Worm (Caenorhabditis elegans): ENCODE data around the gene F36H9.5.

Gene F36H9.5

DNA sequence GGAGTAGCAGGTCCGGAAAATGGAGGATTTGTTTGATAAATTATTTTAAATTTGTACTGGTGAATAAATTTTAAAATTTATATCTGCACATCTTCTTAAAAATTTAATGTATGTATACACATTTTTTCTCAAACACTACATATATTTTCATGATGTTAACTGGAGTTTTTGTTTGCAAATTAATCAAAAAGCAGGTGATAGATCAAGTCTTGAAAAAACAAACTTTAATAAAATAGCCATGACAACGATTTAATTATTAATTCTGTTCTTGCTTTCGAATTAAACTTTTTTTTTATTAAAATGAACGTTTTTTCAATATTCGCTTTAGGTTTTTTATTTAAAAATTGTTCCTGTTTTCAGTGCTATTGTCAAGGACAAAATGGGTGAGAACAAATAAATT lies 12.4 kb upstream of the F36H9.5 start, which contains the start of gene F36H9.1:
Gene F36H9.1 (plus strand): TSS at position 301 of the 400 bp plus-strand sequence.
- no peak for TF ChIP-seq mdl-1 (tag; optimal IDR thresholded peaks at IDR 0.05)
- TF ChIP-seq ama-1 (optimal IDR thresholded peaks at IDR 0.05) = no peak

DNA sequence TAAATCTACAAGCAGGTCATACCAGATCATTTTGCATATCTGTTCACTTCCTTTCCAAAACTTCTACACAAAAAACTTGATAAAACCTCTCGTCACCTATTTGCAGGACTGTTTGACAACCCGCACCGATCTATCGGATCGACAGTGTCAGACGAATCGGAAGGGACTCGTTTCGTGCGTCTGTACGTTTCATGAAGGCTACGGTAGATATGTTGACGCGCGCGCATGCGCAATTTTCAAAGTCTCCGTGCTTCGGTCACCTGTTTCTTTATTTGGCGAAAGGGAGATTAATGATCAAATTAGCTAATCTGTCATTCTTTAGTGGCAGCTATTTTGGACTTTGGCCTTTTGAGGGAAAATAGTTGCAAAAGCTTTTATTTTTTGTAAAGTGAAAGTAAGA lies 7.7 kb upstream of the F36H9.5 start:
- peak; percentile 59 for TF ChIP-seq blmp-1 (tag; optimal IDR thresholded peaks at IDR 0.05; ENCODE audit: insufficient read depth)
- peak; percentile 26 for TF ChIP-seq sma-3 (GFP tag; optimal IDR thresholded peaks at IDR 0.05)
- TF ChIP-seq unc-62 (GFP tag; optimal IDR thresholded peaks at IDR 0.05) = no peak
- TF ChIP-seq elt-3 (tag; optimal IDR thresholded peaks at IDR 0.05) = no peak
- TF ChIP-seq ztf-11 (tag; optimal IDR thresholded peaks at IDR 0.05) = no peak
- no peak for TF ChIP-seq nhr-77 (tag; optimal IDR thresholded peaks at IDR 0.05)
- TF ChIP-seq nhr-25 (tag; optimal IDR thresholded peaks at IDR 0.05) = peak; percentile 76
- TF ChIP-seq mbf-1 (tag; optimal IDR thresholded peaks at IDR 0.05) = no peak
- TF ChIP-seq sem-4 (tag; optimal IDR thresholded peaks at IDR 0.05) = peak; percentile 3
- TF ChIP-seq peb-1 (tag; optimal IDR thresholded peaks at IDR 0.05) = no peak
- no peak for TF ChIP-seq nhr-129 (tag; optimal IDR thresholded peaks at IDR 0.05)
- peak; percentile 78 for TF ChIP-seq nhr-21 (tag; optimal IDR thresholded peaks at IDR 0.05)
- TF ChIP-seq ztf-4 (tag; optimal IDR thresholded peaks at IDR 0.05) = no peak
- no peak for TF ChIP-seq R02D3.7 (tag; optimal IDR thresholded peaks at IDR 0.05)
- no peak for TF ChIP-seq nhr-6 (tag; optimal IDR thresholded peaks at IDR 0.05)
- TF ChIP-seq aly-2 (tag; optimal IDR thresholded peaks at IDR 0.05) = no peak
- TF ChIP-seq nhr-23 (tag; optimal IDR thresholded peaks at IDR 0.05) = no peak

DNA sequence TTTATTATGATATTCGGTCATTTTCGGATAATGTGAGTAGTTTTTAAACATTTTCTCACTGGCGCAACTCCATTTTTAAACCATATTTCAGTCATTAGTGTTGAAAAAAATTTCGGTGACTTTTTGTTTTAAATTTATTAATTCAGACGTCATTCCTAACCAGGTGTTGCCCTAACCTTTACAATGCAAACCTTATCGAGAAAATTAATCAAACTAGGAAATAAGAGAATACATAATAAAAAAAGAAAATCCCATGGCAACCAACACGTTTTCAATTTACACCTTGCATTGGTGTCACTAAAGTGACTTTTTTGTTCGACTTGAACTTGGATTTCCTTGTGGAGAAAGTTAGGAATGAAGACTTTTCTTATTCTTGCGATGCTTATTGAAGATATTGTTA lies 6.3 kb upstream of the F36H9.5 start, which contains the start of gene F36H9.2:
Gene F36H9.2 (plus strand): TSS at position 301 of the 400 bp plus-strand sequence.
- TF ChIP-seq nhr-21 (tag; optimal IDR thresholded peaks at IDR 0.05) (no peak), nhr-23 (tag; optimal IDR thresholded peaks at IDR 0.05) (no peak), nhr-25 (tag; optimal IDR thresholded peaks at IDR 0.05) (no peak), ceh-82 (tag; optimal IDR thresholded peaks at IDR 0.05) (no peak), mab-5 (tag; optimal IDR thresholded peaks at IDR 0.05) (no peak), mbf-1 (tag; optimal IDR thresholded peaks at IDR 0.05) (no peak), crh-2 (tag; optimal IDR thresholded peaks at IDR 0.05) (no peak), nhr-237 (tag; optimal IDR thresholded peaks at IDR 0.05) (no peak), C34F6.9 (tag; optimal IDR thresholded peaks at IDR 0.05) (no peak), sem-4 (tag; optimal IDR thresholded peaks at IDR 0.05) (no peak), zag-1 (tag; optimal IDR thresholded peaks at IDR 0.05) (no peak), ZK546.5 (tag; optimal IDR thresholded peaks at IDR 0.05) (no peak), unc-62 (GFP tag; optimal IDR thresholded peaks at IDR 0.05) (no peak), blmp-1 (tag; optimal IDR thresholded peaks at IDR 0.05; ENCODE audit: insufficient read depth) (no peak), F13H6.1 (tag; optimal IDR thresholded peaks at IDR 0.05) (no peak), nhr-11 (tag; optimal IDR thresholded peaks at IDR 0.05) (no peak)

DNA sequence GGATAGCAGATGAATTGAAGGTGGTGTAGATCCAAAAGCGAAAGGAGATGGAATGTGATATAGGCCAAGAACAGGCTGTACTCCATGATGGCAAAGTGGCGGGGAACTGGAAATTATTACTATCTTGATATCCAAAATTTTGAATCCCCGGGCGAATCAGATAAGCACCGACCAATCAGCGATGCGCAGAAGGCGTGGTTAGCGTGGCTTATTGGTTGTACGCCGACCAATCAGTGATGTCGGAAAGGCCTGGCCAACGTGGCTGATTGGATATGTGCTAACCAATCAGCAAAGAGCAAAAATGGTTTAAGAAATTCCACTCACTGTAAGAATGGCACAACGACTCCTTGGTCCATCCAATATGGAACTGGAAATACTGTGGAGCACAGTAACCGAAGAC lies 1.8 kb downstream of the F36H9.5 start:
- TF ChIP-seq lsy-2 (tag; optimal IDR thresholded peaks at IDR 0.05) = no peak
- TF ChIP-seq nhr-12 (tag; optimal IDR thresholded peaks at IDR 0.05) = no peak
- no peak for TF ChIP-seq zag-1 (tag; optimal IDR thresholded peaks at IDR 0.05)
- no peak for TF ChIP-seq sem-4 (tag; optimal IDR thresholded peaks at IDR 0.05)
- no peak for TF ChIP-seq ztf-1 (GFP tag; conservative IDR thresholded peaks at IDR 0.05)
- no peak for TF ChIP-seq alr-1 (tag; optimal IDR thresholded peaks at IDR 0.05)
- TF ChIP-seq ZK546.5 (tag; optimal IDR thresholded peaks at IDR 0.05) = no peak
- no peak for TF ChIP-seq peb-1 (tag; optimal IDR thresholded peaks at IDR 0.05)
- TF ChIP-seq gmeb-1 (tag; optimal IDR thresholded peaks at IDR 0.05) = no peak
- TF ChIP-seq R02D3.7 (tag; optimal IDR thresholded peaks at IDR 0.05) = no peak

DNA sequence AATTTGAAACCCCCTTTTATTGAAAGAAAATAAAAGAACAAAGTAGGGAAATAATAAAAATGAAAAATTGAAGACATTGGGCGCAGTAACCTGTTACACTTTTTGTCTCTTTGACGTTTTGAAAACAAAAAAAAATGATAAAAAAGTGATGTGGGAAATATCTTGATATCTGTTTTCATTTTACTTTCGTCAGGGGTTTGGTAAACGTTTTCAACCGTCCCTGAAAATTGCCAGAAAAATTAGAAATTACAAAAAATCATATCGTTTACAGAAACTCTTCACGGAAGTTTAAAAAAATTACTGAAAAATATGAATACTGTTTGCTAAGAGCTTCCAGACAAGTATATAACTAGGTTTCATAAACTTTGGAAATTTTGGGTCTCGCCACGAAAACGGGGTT lies 2.7 kb downstream of the F36H9.5 start, which contains the start of gene F36H9.4:
Gene F36H9.4 (minus strand): TSS at position 101 of the 400 bp plus-strand sequence.
- TF ChIP-seq C34F6.9 (tag; optimal IDR thresholded peaks at IDR 0.05) (no peak), nhr-25 (tag; optimal IDR thresholded peaks at IDR 0.05) (no peak), lin-13 (GFP tag; optimal IDR thresholded peaks at IDR 0.05) (no peak), fos-1 (tag; optimal IDR thresholded peaks at IDR 0.05) (no peak), unc-62 (GFP tag; optimal IDR thresholded peaks at IDR 0.05) (no peak), ztf-1 (GFP tag; conservative IDR thresholded peaks at IDR 0.05) (no peak), elt-3 (tag; optimal IDR thresholded peaks at IDR 0.05) (no peak)
